Worm (Caenorhabditis elegans) whole organism, late embryonic: Measurements from ENCODE around the gene F49C5.16.

Source experiments
- hlh-15 ChIP-seq: sonication (generic microtip); optimal IDR thresholded peaks from 2 replicates; lab custom pipeline; 2016; ENCODE audit warnings: missing genetic modification characterization, missing compliant biosample characterization
- pha-4 ChIP-seq: fragments of 150-350 bp; optimal IDR thresholded peaks from 2 replicates; lab custom pipeline; 2018; ENCODE audit warnings: missing biosample characterization, missing genetic modification reagents, missing genetic modification characterization

- TF ChIP-seq hlh-15 (tag; lab: Kevin White, UChicago) (no peak), pha-4 (tag; lab: Kevin White, UChicago) (no peak)
Measured at ce11 chrII:12580952-12581351, 33.3 kb downstream of the F49C5.16 start, which contains the start of gene clec-4.
